Worm (Caenorhabditis elegans) whole organism, young adult: Measurements from ENCODE around the gene pptr-1.
A peak's percentile ranks its signal among the peaks of the same experiment; 100 is the strongest.

Source experiments
- B0336.3 ChIP-seq: fragments of 200-800 bp; sonication (Bioruptor generic); IDR thresholded peaks from 2 replicates; pipeline ENCODE4 v1.3.6; 2022; ENCODE audit warnings: missing genetic modification characterization, missing compliant biosample characterization
- C17E4.6 ChIP-seq: fragments of 200-800 bp; sonication (Bioruptor generic); IDR thresholded peaks from 2 replicates; pipeline ENCODE4 v1.3.6; 2022; ENCODE audit warnings: missing genetic modification reagents, missing genetic modification characterization, missing compliant biosample characterization
- D2030.7 ChIP-seq: fragments of 200-800 bp; sonication (Bioruptor generic); IDR thresholded peaks from 2 replicates; pipeline ENCODE4 v1.3.6; 2022; ENCODE audit warnings: missing genetic modification reagents, missing genetic modification characterization, missing compliant biosample characterization
- F10E7.11 ChIP-seq: sonication (generic microtip); optimal IDR thresholded peaks from 2 replicates; lab custom pipeline; 2017; ENCODE audit warnings: mild to moderate bottlenecking, missing genetic modification characterization, moderate library complexity, missing compliant biosample characterization
- F39B2.1 ChIP-seq: fragments of 200-800 bp; sonication (Bioruptor generic); IDR thresholded peaks from 2 replicates; pipeline ENCODE4 v1.3.6; 2022; ENCODE audit warnings: missing genetic modification reagents, missing genetic modification characterization, missing compliant biosample characterization
- K11D2.4 ChIP-seq: fragments of 200-800 bp; sonication (Bioruptor generic); IDR thresholded peaks from 2 replicates; pipeline ENCODE4 v1.3.6; 2022; ENCODE audit warnings: missing genetic modification reagents, missing genetic modification characterization, missing compliant biosample characterization
- T26A5.8 ChIP-seq: sonication (generic microtip); optimal IDR thresholded peaks from 2 replicates; lab custom pipeline; 2016; ENCODE audit warnings: missing genetic modification characterization, missing compliant biosample characterization
- Y56A3A.18 ChIP-seq: fragments of 200-800 bp; sonication (Bioruptor generic); IDR thresholded peaks from 2 replicates; pipeline ENCODE4 v1.3.6; 2022; ENCODE audit warnings: missing genetic modification reagents, missing genetic modification characterization, missing compliant biosample characterization
- Y95B8A.8 ChIP-seq: fragments of 200-800 bp; sonication (Bioruptor generic); IDR thresholded peaks from 2 replicates; pipeline ENCODE4 v1.3.6; 2022; ENCODE audit warnings: missing genetic modification reagents, missing genetic modification characterization, missing compliant biosample characterization
- ama-1 ChIP-seq, 3 experiments: fragments of 150-350 bp in 1 of 3; sonication (generic microtip) in 2 of 3; optimal IDR thresholded peaks; 2 replicates each; lab custom pipeline; 2014 to 2018; ENCODE audit warnings: missing biosample characterization in 2 of 3, missing genetic modification characterization in 2 of 3, missing genetic modification reagents in 2 of 3
- aptf-2 ChIP-seq: fragments of 200-800 bp; sonication (Bioruptor generic); conservative IDR thresholded peaks from 2 replicates; pipeline ENCODE4 v1.3.6; 2022; ENCODE audit warnings: missing genetic modification reagents, missing genetic modification characterization, missing compliant biosample characterization
- aptf-3 ChIP-seq: fragments of 200-800 bp; sonication (Bioruptor generic); IDR thresholded peaks from 2 replicates; pipeline ENCODE4 v1.3.6; 2022; ENCODE audit warnings: missing genetic modification characterization, missing compliant biosample characterization
- attf-5 ChIP-seq: fragments of 200-800 bp; sonication (Bioruptor generic); optimal IDR thresholded peaks from 2 replicates; lab custom pipeline; 2018; ENCODE audit warnings: mild to moderate bottlenecking, missing genetic modification characterization, missing compliant biosample characterization
- attf-6 ChIP-seq: fragments of 200-800 bp; sonication (Bioruptor generic); IDR thresholded peaks from 2 replicates; pipeline ENCODE4 v1.3.6; 2022; ENCODE audit warnings: missing genetic modification reagents, missing genetic modification characterization, missing compliant biosample characterization
- ceh-100 ChIP-seq: fragments of 200-800 bp; sonication (Bioruptor generic); IDR thresholded peaks from 2 replicates; pipeline ENCODE4 v1.3.6; 2022; ENCODE audit warnings: missing genetic modification reagents, missing genetic modification characterization, missing compliant biosample characterization
- ceh-79 ChIP-seq: sonication (generic microtip); optimal IDR thresholded peaks from 2 replicates; lab custom pipeline; 2017; ENCODE audit warnings: mild to moderate bottlenecking, missing genetic modification characterization, missing compliant biosample characterization
- dox-1 ChIP-seq: fragments of 200-800 bp; sonication (Bioruptor generic); IDR thresholded peaks from 2 replicates; pipeline ENCODE4 v1.3.6; 2022; ENCODE audit warnings: missing genetic modification reagents, missing genetic modification characterization, missing compliant biosample characterization
- egrh-3 ChIP-seq: fragments of 200-800 bp; sonication (Bioruptor generic); IDR thresholded peaks from 2 replicates; pipeline ENCODE4 v1.3.6; 2022; ENCODE audit warnings: missing genetic modification reagents, missing genetic modification characterization, missing compliant biosample characterization
- fkh-3 ChIP-seq: sonication (generic microtip); optimal IDR thresholded peaks from 2 replicates; lab custom pipeline; 2016; ENCODE audit warnings: mild to moderate bottlenecking, missing genetic modification characterization, missing compliant biosample characterization
- gei-17 ChIP-seq: fragments of 200-800 bp; sonication (Bioruptor generic); optimal IDR thresholded peaks from 2 replicates; lab custom pipeline; 2018; ENCODE audit warnings: mild to moderate bottlenecking, missing genetic modification characterization, missing compliant biosample characterization
- hrde-1 ChIP-seq: sonication (generic microtip); optimal IDR thresholded peaks from 2 replicates; lab custom pipeline; 2016; ENCODE audit warnings: missing genetic modification characterization, mild to moderate bottlenecking, missing compliant biosample characterization, moderate library complexity, missing genotype, missing genetic modification reagents, borderline replicate concordance
- hsf-1 ChIP-seq: fragments of 200-800 bp; sonication (Bioruptor generic); IDR thresholded peaks from 2 replicates; pipeline ENCODE4 v1.3.6; 2022; ENCODE audit warnings: missing genetic modification reagents, missing genetic modification characterization, missing compliant biosample characterization
- lag-1 ChIP-seq: fragments of 200-800 bp; sonication (Bioruptor generic); IDR thresholded peaks from 2 replicates; pipeline ENCODE4 v1.3.6; 2022; ENCODE audit warnings: missing genetic modification reagents, missing genetic modification characterization, missing compliant biosample characterization
- let-526 ChIP-seq: fragments of 200-800 bp; sonication (Bioruptor generic); IDR thresholded peaks from 2 replicates; pipeline ENCODE4 v1.3.6; 2022; ENCODE audit warnings: missing genetic modification reagents, missing genetic modification characterization, missing compliant biosample characterization
- lsl-1 ChIP-seq: fragments of 200-800 bp; sonication (Bioruptor generic); optimal IDR thresholded peaks from 2 replicates; lab custom pipeline; 2018; ENCODE audit warnings: mild to moderate bottlenecking, missing genetic modification characterization, moderate library complexity, missing compliant biosample characterization
- madf-6 ChIP-seq: fragments of 200-800 bp; sonication (Bioruptor generic); IDR thresholded peaks from 2 replicates; pipeline ENCODE4 v1.3.6; 2022; ENCODE audit warnings: missing genetic modification reagents, missing genetic modification characterization, missing compliant biosample characterization
- nfya-2 ChIP-seq: fragments of 200-800 bp; sonication (Bioruptor generic); IDR thresholded peaks from 2 replicates; pipeline ENCODE4 v1.3.6; 2022; ENCODE audit warnings: missing genetic modification reagents, missing genetic modification characterization, missing compliant biosample characterization
- nfyb-1 ChIP-seq: fragments of 200-800 bp; sonication (Bioruptor generic); IDR thresholded peaks from 2 replicates; pipeline ENCODE4 v1.3.6; 2022; ENCODE audit warnings: missing genetic modification reagents, missing genetic modification characterization, missing compliant biosample characterization
- pha-4 ChIP-seq: fragments of 150-350 bp; sonication (generic microtip); optimal IDR thresholded peaks from 2 replicates; lab custom pipeline; 2014; ENCODE audit warnings: missing biosample characterization, missing genetic modification reagents, missing genetic modification characterization
- repo-1 ChIP-seq: sonication (generic microtip); optimal IDR thresholded peaks from 2 replicates; lab custom pipeline; 2017; ENCODE audit warnings: mild to moderate bottlenecking, missing genetic modification characterization, missing compliant biosample characterization
- sdz-38 ChIP-seq: sonication (generic microtip); optimal IDR thresholded peaks from 2 replicates; lab custom pipeline; 2016; ENCODE audit warnings: missing genotype, missing genetic modification characterization, missing compliant biosample characterization
- sptf-2 ChIP-seq: fragments of 200-800 bp; sonication (Bioruptor generic); optimal IDR thresholded peaks from 2 replicates; lab custom pipeline; 2018; ENCODE audit warnings: mild to moderate bottlenecking, missing genetic modification characterization, missing compliant biosample characterization
- zfh-2 ChIP-seq: fragments of 200-800 bp; sonication (Bioruptor generic); conservative IDR thresholded peaks from 2 replicates; pipeline ENCODE4 v1.3.6; 2022; ENCODE audit warnings: missing genetic modification reagents, missing genetic modification characterization, missing compliant biosample characterization
- zim-3 ChIP-seq: sonication (generic microtip); optimal IDR thresholded peaks from 2 replicates; lab custom pipeline; 2017; ENCODE audit warnings: mild to moderate bottlenecking, missing genetic modification characterization, moderate library complexity, missing compliant biosample characterization
- ztf-18 ChIP-seq: sonication (generic microtip); optimal IDR thresholded peaks from 2 replicates; lab custom pipeline; 2016; ENCODE audit warnings: missing genotype, mild to moderate bottlenecking, missing genetic modification characterization, missing compliant biosample characterization
- ztf-28 ChIP-seq: fragments of 200-800 bp; sonication (Bioruptor generic); IDR thresholded peaks from 2 replicates; pipeline ENCODE4 v1.3.6; 2022; ENCODE audit warnings: missing genetic modification reagents, missing genetic modification characterization, missing compliant biosample characterization
- ztf-3 ChIP-seq: fragments of 200-800 bp; sonication (Bioruptor generic); optimal IDR thresholded peaks from 2 replicates; lab custom pipeline; 2018; ENCODE audit warnings: mild to moderate bottlenecking, missing genetic modification characterization, missing compliant biosample characterization

Gene pptr-1

ce11 chrV:16376430-16376948 is 19.2 kb downstream of the pptr-1 start:
- TF ChIP-seq egrh-3 (GFP tag; lab: Robert Waterston, UW) = peak; percentile 93
- TF ChIP-seq T26A5.8 = no peak
- TF ChIP-seq zfh-2 (GFP tag; lab: Robert Waterston, UW) = peak; percentile 86

ce11 chrV:16377188-16377587 is 19.9 kb downstream of the pptr-1 start:
- TF ChIP-seq ztf-18 (no peak), zfh-2 (GFP tag; lab: Robert Waterston, UW) (peak; percentile 68), hsf-1 (GFP tag; lab: Robert Waterston, UW) (no peak), attf-5 (GFP tag; lab: Kevin White, UChicago) (no peak), fkh-3 (peak; percentile 5), hrde-1 (tag; lab: Kevin White, UChicago) (no peak), C17E4.6 (0 out of 2 replicates have a peak, but pooled peaks have one; percentile 46), nfyb-1 (no peak), sptf-2 (GFP tag; lab: Kevin White, UChicago) (no peak), egrh-3 (GFP tag; lab: Robert Waterston, UW) (peak; percentile 64; the same call in 1 of the 2 replicates), ztf-3 (GFP tag; lab: Kevin White, UChicago) (no peak), madf-6 (GFP tag; lab: Robert Waterston, UW) (no peak), dox-1 (no peak), Y56A3A.18 (GFP tag; lab: Robert Waterston, UW) (no peak), K11D2.4 (no peak)

ce11 chrV:16377849-16378248 is 20.5 kb downstream of the pptr-1 start, which contains the start of gene F13A7.1:
Gene F13A7.1 (minus strand): TSS chrV:16377949.
- TF ChIP-seq attf-6 = no peak
- TF ChIP-seq ztf-18 = no peak
- TF ChIP-seq repo-1 (tag; lab: Kevin White, UChicago) = no peak
- TF ChIP-seq ceh-79 (tag; lab: Kevin White, UChicago) = no peak
- TF ChIP-seq aptf-2 (GFP tag; lab: Robert Waterston, UW) = no peak
- TF ChIP-seq Y95B8A.8 (GFP tag; lab: Robert Waterston, UW) = no peak
- TF ChIP-seq K11D2.4 = no peak
- TF ChIP-seq let-526 = no peak
- no peak for TF ChIP-seq zim-3 (tag; lab: Kevin White, UChicago)
- TF ChIP-seq gei-17 (GFP tag; lab: Kevin White, UChicago) = no peak
- no peak for TF ChIP-seq ztf-28 (GFP tag; lab: Robert Waterston, UW)
- TF ChIP-seq B0336.3 (GFP tag; lab: Robert Waterston, UW) = no peak

- TF ChIP-seq sdz-38 (no peak), D2030.7 (no peak), lag-1 (no peak), lsl-1 (no peak), nfyb-1 (no peak), nfya-2 (GFP tag; lab: Robert Waterston, UW) (no peak), F10E7.11 (tag; lab: Kevin White, UChicago) (no peak), pha-4 (tag; lab: Kevin White, UChicago) (no peak), aptf-3 (GFP tag; lab: Robert Waterston, UW) (no peak), ama-1 (optimal IDR thresholded peaks at IDR 0.05; lab: Kevin White, UChicago) (no peak), ama-1 (GFP tag; optimal IDR thresholded peaks at IDR 0.05; lab: Kevin White, UChicago) (no peak), ceh-100 (no peak), let-526 (no peak), K11D2.4 (no peak), F39B2.1 (no peak)
Measured at ce11 chrV:16382949-16383348, 25.6 kb downstream of the pptr-1 start.
